Fruit fly (Drosophila melanogaster): ENCODE data around the gene CG13071.

DNA sequence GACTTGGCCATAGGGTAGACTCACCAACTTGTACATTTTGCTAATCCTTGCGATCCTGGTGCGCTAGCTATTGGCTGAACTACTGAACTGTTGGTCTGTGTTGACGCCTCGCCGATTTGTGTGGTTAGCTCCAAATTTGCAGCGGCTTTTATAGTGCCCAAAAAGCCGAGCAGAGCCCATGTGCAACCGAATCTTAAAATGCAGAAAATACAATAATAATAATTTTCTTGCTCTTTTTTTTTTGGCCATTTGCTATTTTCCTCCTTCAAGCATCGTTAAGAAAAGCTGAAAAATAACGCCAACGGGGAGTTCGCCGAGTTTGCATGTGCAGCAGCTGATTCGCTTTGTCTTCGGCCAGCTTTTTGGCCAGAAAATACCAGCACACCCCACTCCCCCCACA lies 45.8 kb downstream of the CG13071 start, which contains the start of gene CG13042:
- TF ChIP-seq tj (GFP tag; optimal IDR thresholded peaks at IDR 0.05) (no peak), CG12768 (GFP tag; optimal IDR thresholded peaks at IDR 0.05) (no peak), pad (GFP tag; optimal IDR thresholded peaks at IDR 0.05) (no peak), CG1620 (GFP tag; optimal IDR thresholded peaks at IDR 0.05) (no peak), Mnt (GFP tag; optimal IDR thresholded peaks at IDR 0.05) (no peak), CG11617 (GFP tag; optimal IDR thresholded peaks at IDR 0.05) (no peak), CG33017 (tag; optimal IDR thresholded peaks at IDR 0.05) (no peak), ovo (GFP tag; optimal IDR thresholded peaks at IDR 0.05) (no peak), CG14711 (tag; optimal IDR thresholded peaks at IDR 0.05) (no peak), cnc (optimal IDR thresholded peaks at IDR 0.05) (no peak)
